Worm (Caenorhabditis elegans) whole organism, L4 larva: ENCODE data around the gene klp-3.

Experiments used
- D1046.2 ChIP-seq: fragments of 200-800 bp; sonication (Bioruptor generic); IDR thresholded peaks from 2 replicates; pipeline ENCODE4 v1.3.6; 2022; ENCODE audit warnings: missing genetic modification characterization, missing compliant biosample characterization
- F44E2.7 ChIP-seq: fragments of 200-800 bp; sonication (Bioruptor generic); IDR thresholded peaks from 2 replicates; pipeline ENCODE4 v2.1.2; 2022; ENCODE audit warnings: missing genetic modification characterization, missing compliant biosample characterization
- T20F7.1 ChIP-seq: fragments of 200-800 bp; sonication (Bioruptor generic); optimal IDR thresholded peaks from 2 replicates; lab custom pipeline; 2018; ENCODE audit warnings: mild to moderate bottlenecking, missing genetic modification characterization, missing compliant biosample characterization
- Y48G9A.11 ChIP-seq: fragments of 200-800 bp; sonication (Bioruptor generic); IDR thresholded peaks from 2 replicates; pipeline ENCODE4 v1.3.6; 2022; ENCODE audit warnings: missing genetic modification reagents, missing genetic modification characterization, missing compliant biosample characterization
- Y5F2A.4 ChIP-seq: fragments of 200-800 bp; sonication (Bioruptor generic); optimal IDR thresholded peaks from 2 replicates; lab custom pipeline; 2018; ENCODE audit warnings: mild to moderate bottlenecking, missing genetic modification characterization, missing compliant biosample characterization
- aha-1 ChIP-seq: fragments of 150-350 bp; peaks from one replicate; lab custom pipeline; 2014; ENCODE audit warnings: missing biosample characterization, missing genetic modification characterization
- ama-1 ChIP-seq: fragments of 150-350 bp; optimal IDR thresholded peaks from 2 replicates; lab custom pipeline; 2014; ENCODE audit warnings: inconsistent platforms, mixed read lengths
- arid-1 ChIP-seq: fragments of 200-800 bp; sonication (Bioruptor generic); conservative IDR thresholded peaks from 2 replicates; pipeline ENCODE4 v1.3.6; 2022; ENCODE audit warnings: missing genetic modification reagents, missing genetic modification characterization, missing compliant biosample characterization
- ceh-82 ChIP-seq: sonication (generic microtip); optimal IDR thresholded peaks from 2 replicates; lab custom pipeline; 2017; ENCODE audit warnings: missing biosample characterization, missing genetic modification characterization
- ctbp-1 ChIP-seq: fragments of 200-800 bp; sonication (Bioruptor generic); IDR thresholded peaks from 2 replicates; pipeline ENCODE4 v1.3.6; 2022; ENCODE audit warnings: missing genetic modification reagents, missing genetic modification characterization, missing compliant biosample characterization
- daf-8 ChIP-seq: fragments of 200-800 bp; sonication (Bioruptor generic); IDR thresholded peaks from 2 replicates; pipeline ENCODE4 v1.3.6; 2022; ENCODE audit warnings: missing genetic modification characterization, missing compliant biosample characterization
- dmd-6 ChIP-seq: fragments of 200-800 bp; sonication (Bioruptor generic); IDR thresholded peaks from 2 replicates; pipeline ENCODE4 v1.3.6; 2022; ENCODE audit warnings: missing genetic modification reagents, missing genetic modification characterization, missing compliant biosample characterization
- dmd-9 ChIP-seq: fragments of 200-800 bp; sonication (Bioruptor generic); IDR thresholded peaks from 2 replicates; pipeline ENCODE4 v1.3.6; 2022; ENCODE audit warnings: missing genetic modification reagents, missing genetic modification characterization, missing compliant biosample characterization
- duxl-1 ChIP-seq: sonication (generic microtip); optimal IDR thresholded peaks from 2 replicates; lab custom pipeline; 2016; ENCODE audit warnings: mild to moderate bottlenecking, missing genetic modification characterization, moderate library complexity, missing compliant biosample characterization; ENCODE audit not compliant: poor library complexity
- dve-1 ChIP-seq: sonication (generic microtip); optimal IDR thresholded peaks from 2 replicates; lab custom pipeline; 2017; ENCODE audit warnings: antibody characterized with exemption, mild to moderate bottlenecking, missing genetic modification characterization, missing compliant biosample characterization; ENCODE audit not compliant: insufficient read depth
- egl-27 ChIP-seq: sonication (generic microtip); optimal IDR thresholded peaks from 3 replicates; lab custom pipeline; 2017; ENCODE audit warnings: missing biosample characterization, missing genetic modification reagents, missing genetic modification characterization
- egl-43 ChIP-seq: fragments of 200-800 bp; sonication (Bioruptor generic); IDR thresholded peaks from 2 replicates; pipeline ENCODE4 v1.3.6; 2022; ENCODE audit warnings: missing genetic modification reagents, missing genetic modification characterization, missing compliant biosample characterization
- fkh-10 ChIP-seq: fragments of 150-350 bp; optimal IDR thresholded peaks from 2 replicates; lab custom pipeline; 2014; ENCODE audit warnings: missing biosample characterization, missing genetic modification reagents, missing genetic modification characterization
- fos-1 ChIP-seq: fragments of 150-350 bp; optimal IDR thresholded peaks from 2 replicates; lab custom pipeline; 2014; ENCODE audit warnings: missing biosample characterization, missing genetic modification characterization
- hif-1 ChIP-seq, 2 experiments: sonication (generic microtip); optimal IDR thresholded peaks; 2 replicates each; lab custom pipeline; 2016 to 2017; ENCODE audit warnings: missing compliant biosample characterization in 2 of 2, missing genetic modification characterization in 2 of 2, missing genetic modification reagents in 2 of 2, missing genotype in 2 of 2, mild to moderate bottlenecking in 1 of 2
- lim-7 ChIP-seq: fragments of 200-800 bp; sonication (Bioruptor generic); IDR thresholded peaks from 2 replicates; pipeline ENCODE4 v1.3.6; 2022; ENCODE audit warnings: missing genetic modification characterization, missing compliant biosample characterization
- lin-1 ChIP-seq: fragments of 200-800 bp; sonication (Bioruptor generic); IDR thresholded peaks from 2 replicates; pipeline ENCODE4 v1.3.6; 2022; ENCODE audit warnings: missing genetic modification reagents, missing genetic modification characterization, missing compliant biosample characterization
- lin-13 ChIP-seq: fragments of 150-350 bp; optimal IDR thresholded peaks from 2 replicates; lab custom pipeline; 2014; ENCODE audit warnings: missing biosample characterization, missing genetic modification reagents, missing genetic modification characterization
- lin-15B ChIP-seq: fragments of 150-350 bp; sonication (generic microtip); optimal IDR thresholded peaks from 3 replicates; lab custom pipeline; 2014; ENCODE audit warnings: missing biosample characterization, missing genetic modification characterization
- lin-38 ChIP-seq: fragments of 200-800 bp; sonication (Bioruptor generic); IDR thresholded peaks from 2 replicates; pipeline ENCODE4 v1.3.6; 2022; ENCODE audit warnings: missing genetic modification reagents, missing genetic modification characterization, missing compliant biosample characterization
- lir-3 ChIP-seq: sonication (generic microtip); optimal IDR thresholded peaks from 2 replicates; lab custom pipeline; 2016; ENCODE audit warnings: mild to moderate bottlenecking, missing genetic modification characterization, missing compliant biosample characterization
- lsy-2 ChIP-seq, 2 experiments: fragments of 150-350 bp in 1 of 2; sonication (generic microtip) in 1 of 2; optimal IDR thresholded peaks; 2 replicates each; lab custom pipeline; 2014 to 2017; ENCODE audit warnings: missing biosample characterization in 2 of 2, missing genetic modification characterization in 2 of 2
- madf-5 ChIP-seq, 2 experiments: fragments of 200-800 bp; sonication (Bioruptor generic); IDR thresholded peaks; 2 replicates each; pipeline ENCODE4 v1.3.6; 2022; ENCODE audit warnings: missing compliant biosample characterization in 2 of 2, missing genetic modification characterization in 2 of 2
- mep-1 ChIP-seq: fragments of 150-350 bp; sonication (generic microtip); optimal IDR thresholded peaks from 3 replicates; lab custom pipeline; 2014; ENCODE audit warnings: missing biosample characterization, missing genetic modification characterization
- mes-2 ChIP-seq: sonication (generic microtip); optimal IDR thresholded peaks from 2 replicates; lab custom pipeline; 2016; ENCODE audit warnings: missing genotype, mild to moderate bottlenecking, missing genetic modification characterization, missing compliant biosample characterization; ENCODE audit not compliant: poor library complexity, severe bottlenecking
- mxl-2 ChIP-seq: fragments of 200-800 bp; sonication (Bioruptor generic); conservative IDR thresholded peaks from 2 replicates; pipeline ENCODE4 v1.3.6; 2022; ENCODE audit warnings: missing genetic modification reagents, missing genetic modification characterization, missing compliant biosample characterization
- mxl-3 ChIP-seq: fragments of 200-800 bp; sonication (Bioruptor generic); optimal IDR thresholded peaks from 2 replicates; lab custom pipeline; 2018; ENCODE audit warnings: mild to moderate bottlenecking, missing genetic modification characterization, missing compliant biosample characterization
- nhr-10 ChIP-seq: fragments of 150-350 bp; optimal IDR thresholded peaks from 2 replicates; lab custom pipeline; 2014; ENCODE audit warnings: missing biosample characterization, missing genetic modification characterization
- nhr-111 ChIP-seq: fragments of 200-800 bp; sonication (Bioruptor generic); optimal IDR thresholded peaks from 2 replicates; lab custom pipeline; 2018; ENCODE audit warnings: mild to moderate bottlenecking, missing genetic modification characterization, missing compliant biosample characterization
- nhr-28 ChIP-seq: fragments of 150-350 bp; optimal IDR thresholded peaks from 2 replicates; lab custom pipeline; 2014; ENCODE audit warnings: missing biosample characterization, missing genetic modification characterization
- nhr-48 ChIP-seq: sonication (generic microtip); optimal IDR thresholded peaks from 2 replicates; lab custom pipeline; 2016; ENCODE audit warnings: mild to moderate bottlenecking, missing genetic modification characterization, missing compliant biosample characterization
- rbr-2 ChIP-seq: sonication (generic microtip); optimal IDR thresholded peaks from 2 replicates; lab custom pipeline; 2016; ENCODE audit warnings: missing genotype, missing genetic modification characterization, missing compliant biosample characterization
- saeg-2 ChIP-seq: fragments of 200-800 bp; sonication (Bioruptor generic); IDR thresholded peaks from 2 replicates; pipeline ENCODE4 v1.3.6; 2022; ENCODE audit warnings: missing genetic modification reagents, missing genetic modification characterization, missing compliant biosample characterization
- sdz-12 ChIP-seq: fragments of 200-800 bp; sonication (Bioruptor generic); optimal IDR thresholded peaks from 2 replicates; lab custom pipeline; 2018; ENCODE audit warnings: mild to moderate bottlenecking, missing genetic modification characterization, missing compliant biosample characterization
- skn-1 ChIP-seq: fragments of 150-350 bp; optimal IDR thresholded peaks from 2 replicates; lab custom pipeline; 2014; ENCODE audit warnings: missing biosample characterization, missing genetic modification characterization
- spr-3 ChIP-seq: fragments of 200-800 bp; sonication (Bioruptor generic); optimal IDR thresholded peaks from 2 replicates; lab custom pipeline; 2018; ENCODE audit warnings: mild to moderate bottlenecking, missing genetic modification characterization, missing compliant biosample characterization
- tag-97 ChIP-seq: fragments of 200-800 bp; sonication (Bioruptor generic); IDR thresholded peaks from 2 replicates; pipeline ENCODE4 v1.3.6; 2022; ENCODE audit warnings: missing genetic modification characterization, missing compliant biosample characterization
- unc-62 ChIP-seq, 3 experiments: fragments of 150-350 bp in 1 of 3; sonication (generic microtip); optimal IDR thresholded peaks in 2 of 3; peaks in 1 of 3; 1 replicate in 1 of 3; 2 replicates in 2 of 3; lab custom pipeline; 2014 to 2017; ENCODE audit warnings: missing biosample characterization in 3 of 3, missing genetic modification characterization in 3 of 3, missing genetic modification reagents in 3 of 3, missing genotype in 1 of 3
- zag-1 ChIP-seq: fragments of 150-350 bp; optimal IDR thresholded peaks from 2 replicates; lab custom pipeline; 2014; ENCODE audit warnings: missing biosample characterization, missing genetic modification characterization

Gene klp-3

ce11 chrII:7853679-7854078 is 11.5 kb downstream of the klp-3 start, which contains the start of gene T09A5.5:
Gene T09A5.5, minus strand, starts transcription at chrII:7853779.
- no peak for TF ChIP-seq rbr-2 (tag; lab: Kevin White, UChicago)
- no peak for TF ChIP-seq nhr-48 (tag; lab: Kevin White, UChicago)
- no peak for TF ChIP-seq mep-1 (tag; lab: Kevin White, UChicago)
- TF ChIP-seq fkh-10 (GFP tag; lab: Kevin White, UChicago), result no peak
- no peak for TF ChIP-seq sdz-12 (GFP tag; lab: Kevin White, UChicago)
- no peak for TF ChIP-seq lsy-2 (tag; optimal IDR thresholded peaks at IDR 0.05; lab: Kevin White, UChicago)
- TF ChIP-seq spr-3, result no peak
- no peak for TF ChIP-seq fos-1 (tag; lab: Kevin White, UChicago)
- no peak for TF ChIP-seq daf-8 (GFP tag; lab: Robert Waterston, UW)
- no peak for TF ChIP-seq skn-1 (tag; lab: Kevin White, UChicago)
- TF ChIP-seq lin-1 (GFP tag; lab: Robert Waterston, UW), result no peak
- TF ChIP-seq zag-1 (tag; lab: Kevin White, UChicago), result no peak
- no peak for TF ChIP-seq egl-27 (tag; lab: Kevin White, UChicago)

- TF ChIP-seq nhr-10, result no peak
- no peak for TF ChIP-seq arid-1
- TF ChIP-seq sdz-12 (GFP tag; lab: Kevin White, UChicago), result no peak
- TF ChIP-seq Y5F2A.4 (GFP tag; lab: Kevin White, UChicago), result no peak
- no peak for TF ChIP-seq dve-1 (tag; lab: Kevin White, UChicago)
- no peak for TF ChIP-seq lin-13 (GFP tag; lab: Kevin White, UChicago)
- TF ChIP-seq mxl-3 (GFP tag; lab: Kevin White, UChicago), result no peak
- no peak for TF ChIP-seq egl-43 (GFP tag; lab: Robert Waterston, UW)
- TF ChIP-seq nhr-111 (GFP tag; lab: Kevin White, UChicago), result no peak
- no peak for TF ChIP-seq D1046.2 (GFP tag; lab: Robert Waterston, UW)
- no peak for TF ChIP-seq dmd-9 (GFP tag; lab: Robert Waterston, UW)
- TF ChIP-seq, all 104 proteins: peak for 0
Observed at ce11 chrII:7854942-7855341, 12.8 kb downstream of the klp-3 start, which contains the start of gene mdt-10. Gene mdt-10, minus strand, starts transcription at chrII:7855042.

DNA sequence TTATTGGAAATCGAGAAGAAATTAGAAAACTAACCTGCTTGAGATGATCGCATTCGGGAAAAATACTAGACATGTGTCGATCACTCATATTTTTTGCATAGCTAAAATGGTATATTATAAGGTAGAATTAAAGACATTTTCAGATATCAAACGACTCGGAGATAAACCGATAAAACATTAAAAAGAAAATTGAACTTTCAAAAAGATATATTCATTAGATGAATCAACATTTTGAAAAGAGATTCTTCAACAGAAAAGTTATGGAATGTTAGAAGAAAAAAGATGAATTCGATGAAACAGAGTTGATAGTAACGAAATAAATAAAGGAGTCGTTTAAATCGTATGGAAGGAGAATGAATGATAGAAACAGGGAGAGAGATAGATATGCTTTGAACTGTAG is 13.5 kb downstream of the klp-3 start, which contains the start of gene mdmh-35:
mdmh-35 (minus strand) TSS at position 101 of the 400 bp plus-strand sequence.
- TF ChIP-seq lin-15B (tag; lab: Kevin White, UChicago), result no peak
- TF ChIP-seq saeg-2 (GFP tag; lab: Robert Waterston, UW), result no peak
- TF ChIP-seq aha-1 (tag; lab: Kevin White, UChicago), result peak; percentile 26

ce11 chrII:7857485-7858010 is 15.4 kb downstream of the klp-3 start, which contains the start of the genes cec-3 and T09A5.15:
Gene cec-3, minus strand, starts transcription at chrII:7857600.
Gene T09A5.15, plus strand, starts transcription at chrII:7857960.
- TF ChIP-seq dmd-6 (no peak), mep-1 (tag; lab: Kevin White, UChicago) (peak; percentile 33), mes-2 (tag; lab: Kevin White, UChicago) (peak; percentile 62), rbr-2 (tag; lab: Kevin White, UChicago) (peak; percentile 28), fos-1 (tag; lab: Kevin White, UChicago) (no peak), arid-1 (no peak), T20F7.1 (GFP tag; lab: Kevin White, UChicago) (peak; percentile 98), lsy-2 (tag; optimal IDR thresholded peaks at IDR 0.05; lab: Kevin White, UChicago) (peak in 1 of 2 experiments; percentile 66), mxl-2 (GFP tag; lab: Robert Waterston, UW) (no peak), lir-3 (tag; lab: Kevin White, UChicago) (no peak), ceh-82 (tag; lab: Kevin White, UChicago) (no peak), nhr-28 (peak; percentile 26), F44E2.7 (GFP tag; lab: Robert Waterston, UW) (no peak), ama-1 (no peak), mxl-3 (GFP tag; lab: Kevin White, UChicago) (no peak), hif-1 (tag; optimal IDR thresholded peaks at IDR 0.05; lab: Kevin White, UChicago) (peak in 1 of 2 experiments; percentile 66), Y48G9A.11 (GFP tag; lab: Robert Waterston, UW) (no peak), ctbp-1 (GFP tag; lab: Robert Waterston, UW) (no peak), duxl-1 (tag; lab: Kevin White, UChicago) (no peak), unc-62 (GFP tag; optimal IDR thresholded peaks at IDR 0.05 in 1 of 2; lab: Kevin White, UChicago) (no peak), unc-62 (tag; optimal IDR thresholded peaks at IDR 0.05; lab: Kevin White, UChicago) (no peak), dve-1 (tag; lab: Kevin White, UChicago) (peak; percentile 28), madf-5 (GFP tag; IDR thresholded peaks at IDR 0.05; lab: Robert Waterston, UW) (no peak), lim-7 (GFP tag; lab: Robert Waterston, UW) (no peak), lin-38 (GFP tag; lab: Robert Waterston, UW) (no peak), aha-1 (tag; lab: Kevin White, UChicago) (no peak), tag-97 (GFP tag; lab: Robert Waterston, UW) (no peak)
